Worm (Caenorhabditis elegans): Measurements from ENCODE around the gene T19E7.6.
A peak's percentile ranks its signal among the peaks of the same experiment; 100 is the strongest.

Gene T19E7.6

ce11 chrIV:5659461-5659860 is 9.8 kb downstream of the T19E7.6 start:
- TF ChIP-seq elt-2 (tag; optimal IDR thresholded peaks at IDR 0.05) (peak; percentile 86), pha-4 (tag; optimal IDR thresholded peaks at IDR 0.05) (peak; percentile 71), nhr-237 (tag; optimal IDR thresholded peaks at IDR 0.05) (no peak), egl-5 (tag; optimal IDR thresholded peaks at IDR 0.05) (no peak), nfya-1 (tag; optimal IDR thresholded peaks at IDR 0.05; ENCODE audit: insufficient read depth) (peak; percentile 21), jun-1 (tag; optimal IDR thresholded peaks at IDR 0.05) (peak; percentile 58), pqm-1 (tag; optimal IDR thresholded peaks at IDR 0.05) (peak; percentile 95)

DNA sequence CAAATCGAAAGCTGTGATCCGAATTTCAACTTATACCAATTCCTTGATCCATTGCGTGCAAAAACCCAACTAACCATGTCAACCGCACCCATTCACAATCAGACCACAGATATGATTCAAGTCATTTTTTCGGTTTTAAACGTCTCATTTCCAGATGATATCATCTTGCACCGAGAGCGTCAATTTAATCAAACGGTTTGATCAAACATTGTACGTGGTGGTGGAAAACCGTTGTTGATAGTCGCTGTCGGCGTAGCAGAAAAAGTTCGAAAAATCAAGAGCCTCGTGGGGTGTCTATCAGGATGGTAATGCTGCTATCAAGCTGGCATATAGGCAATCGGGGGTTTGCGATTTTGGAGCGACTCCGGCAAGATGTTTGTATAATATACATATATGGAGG is 10.4 kb downstream of the T19E7.6 start:
- TF ChIP-seq elt-2 (tag; optimal IDR thresholded peaks at IDR 0.05): peak; percentile 68
- peak; percentile 88 for TF ChIP-seq pqm-1 (tag; optimal IDR thresholded peaks at IDR 0.05)
- no peak for TF ChIP-seq nhr-237 (tag; optimal IDR thresholded peaks at IDR 0.05)

DNA sequence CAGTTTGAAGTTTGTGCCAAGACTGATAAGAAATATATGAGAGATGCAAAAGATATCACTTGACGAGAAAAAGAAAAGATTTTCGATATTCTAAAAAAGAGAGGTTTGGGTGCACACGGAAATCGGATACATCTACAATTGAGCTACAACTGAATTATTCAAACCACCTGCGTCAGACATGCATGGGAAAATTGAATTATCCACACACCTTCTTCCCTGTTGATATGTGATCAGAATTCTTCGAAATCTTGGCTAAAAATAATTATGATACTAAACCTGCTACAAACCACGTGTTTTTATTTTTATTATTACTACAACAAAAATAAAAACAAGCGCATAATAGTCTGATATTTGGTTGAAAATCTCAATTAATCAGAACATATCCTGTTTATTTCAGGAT is 11.1 kb downstream of the T19E7.6 start:
- TF ChIP-seq elt-2 (tag; optimal IDR thresholded peaks at IDR 0.05) (peak; percentile 52), eor-1 (tag; optimal IDR thresholded peaks at IDR 0.05) (no peak)

DNA sequence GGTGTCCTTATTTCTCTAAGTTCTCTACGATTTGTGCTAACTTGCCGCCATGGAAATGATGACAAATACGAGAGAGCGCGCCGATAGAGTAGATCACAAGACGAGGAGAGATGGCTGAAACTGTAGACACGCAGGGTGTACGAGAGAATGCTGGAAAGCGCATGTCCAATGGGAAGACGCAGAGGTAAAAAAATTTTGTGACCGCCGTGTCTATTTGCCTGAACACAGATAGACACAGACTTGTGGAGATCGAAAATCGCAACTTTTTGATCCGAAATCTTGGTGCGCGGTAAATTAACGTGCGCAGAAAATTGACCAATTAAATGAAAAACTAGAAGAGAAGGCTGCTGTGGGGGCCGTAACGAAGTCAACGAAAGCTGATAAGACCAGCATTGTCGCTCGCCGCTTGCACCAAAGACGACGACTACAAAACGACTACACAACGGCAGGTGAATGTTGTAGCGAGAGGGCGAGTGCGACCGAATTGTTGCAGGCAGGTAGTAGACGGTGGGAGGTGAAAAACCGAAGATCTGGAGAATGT is 12.1 kb downstream of the T19E7.6 start:
- TF ChIP-seq egl-5 (tag; optimal IDR thresholded peaks at IDR 0.05) (no peak), jun-1 (tag; optimal IDR thresholded peaks at IDR 0.05) (peak; percentile 70), nhr-67 (tag; optimal IDR thresholded peaks at IDR 0.05) (no peak), nhr-43 (tag; optimal IDR thresholded peaks at IDR 0.05; ENCODE audit: poor library complexity, severe bottlenecking) (peak; percentile 94), ama-1 (optimal IDR thresholded peaks at IDR 0.05) (no peak), nhr-28 (tag; optimal IDR thresholded peaks at IDR 0.05) (no peak), skn-1 (tag; optimal IDR thresholded peaks at IDR 0.05) (no peak), mml-1 (tag; optimal IDR thresholded peaks at IDR 0.05) (no peak), aly-2 (tag; optimal IDR thresholded peaks at IDR 0.05) (no peak), ceh-28 (tag; optimal IDR thresholded peaks at IDR 0.05) (peak; percentile 67), elt-1 (tag; optimal IDR thresholded peaks at IDR 0.05) (no peak), snpc-4 (tag; optimal IDR thresholded peaks at IDR 0.05) (peak; percentile 37), nhr-11 (tag; optimal IDR thresholded peaks at IDR 0.05) (peak; percentile 67), mdl-1 (tag; optimal IDR thresholded peaks at IDR 0.05) (no peak), elt-2 (tag; optimal IDR thresholded peaks at IDR 0.05) (peak; percentile 47), ZK546.5 (tag; optimal IDR thresholded peaks at IDR 0.05) (no peak), fos-1 (tag; optimal IDR thresholded peaks at IDR 0.05) (no peak), unc-39 (tag; optimal IDR thresholded peaks at IDR 0.05) (no peak), ceh-9 (tag; optimal IDR thresholded peaks at IDR 0.05) (no peak), ztf-11 (tag; optimal IDR thresholded peaks at IDR 0.05) (no peak), nhr-12 (tag; optimal IDR thresholded peaks at IDR 0.05) (no peak), nhr-76 (tag; optimal IDR thresholded peaks at IDR 0.05) (no peak), nhr-237 (tag; optimal IDR thresholded peaks at IDR 0.05) (no peak), daf-12 (tag; optimal IDR thresholded peaks at IDR 0.05) (no peak), egl-27 (tag; optimal IDR thresholded peaks at IDR 0.05) (no peak), elt-3 (tag; optimal IDR thresholded peaks at IDR 0.05) (no peak), ztf-4 (tag; optimal IDR thresholded peaks at IDR 0.05) (peak; percentile 36), eor-1 (tag; optimal IDR thresholded peaks at IDR 0.05) (no peak), unc-62 (GFP tag; optimal IDR thresholded peaks at IDR 0.05) (no peak), lsy-12 (tag; optimal IDR thresholded peaks at IDR 0.05) (peak; percentile 49), lin-39 (tag; optimal IDR thresholded peaks at IDR 0.05) (peak; percentile 12), nfya-1 (tag; optimal IDR thresholded peaks at IDR 0.05; ENCODE audit: insufficient read depth) (peak; percentile 84), ceh-16 (tag; optimal IDR thresholded peaks at IDR 0.05) (no peak), pqm-1 (tag; optimal IDR thresholded peaks at IDR 0.05) (peak; percentile 23), nhr-77 (tag; optimal IDR thresholded peaks at IDR 0.05) (no peak), ceh-82 (tag; optimal IDR thresholded peaks at IDR 0.05) (no peak), pha-4 (tag; optimal IDR thresholded peaks at IDR 0.05) (peak; percentile 81), lin-15B (tag; optimal IDR thresholded peaks at IDR 0.05) (peak; percentile 62), fkh-10 (GFP tag; optimal IDR thresholded peaks at IDR 0.05) (no peak), nhr-25 (tag; optimal IDR thresholded peaks at IDR 0.05) (peak; percentile 94), sea-2 (GFP tag; optimal IDR thresholded peaks at IDR 0.05) (no peak), hmg-11 (tag; optimal IDR thresholded peaks at IDR 0.05) (peak; percentile 31), fkh-2 (tag; optimal IDR thresholded peaks at IDR 0.05) (no peak), tbx-2 (tag; optimal IDR thresholded peaks at IDR 0.05) (peak; percentile 59), R02D3.7 (tag; optimal IDR thresholded peaks at IDR 0.05) (peak; percentile 46), zag-1 (tag; optimal IDR thresholded peaks at IDR 0.05) (no peak), nhr-23 (tag; optimal IDR thresholded peaks at IDR 0.05) (peak; percentile 94)
